Worm (Caenorhabditis elegans): ENCODE results near the gene pqn-57.

DNA sequence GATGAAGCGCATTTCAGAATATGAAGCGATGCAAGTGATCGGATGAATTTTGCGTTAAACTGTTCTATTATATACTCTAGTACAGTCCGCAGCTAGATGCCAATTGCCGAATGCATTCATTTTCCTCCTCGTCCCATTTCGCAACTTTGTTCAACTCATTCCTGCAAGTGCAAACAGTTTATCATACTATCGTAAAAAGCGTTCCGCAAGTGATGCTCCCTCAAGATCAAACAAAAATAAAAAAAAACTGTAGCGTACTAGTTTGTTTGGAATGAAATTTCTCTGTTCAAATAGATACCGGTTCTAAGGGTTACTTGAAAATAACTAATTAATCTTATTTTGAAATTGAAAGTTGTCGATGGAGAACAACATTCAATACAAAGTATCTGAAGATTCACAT is at the start of gene pqn-57:
- no peak for TF ChIP-seq lsy-27 (tag; optimal IDR thresholded peaks at IDR 0.05; ENCODE audit: borderline replicate concordance, insufficient read depth)
- no peak for TF ChIP-seq unc-130 (GFP tag; optimal IDR thresholded peaks at IDR 0.05)
- no peak for TF ChIP-seq F22D6.2 (tag; optimal IDR thresholded peaks at IDR 0.05)
- TF ChIP-seq ztf-28 (GFP tag; IDR thresholded peaks at IDR 0.05) = no peak
- TF ChIP-seq nhr-120 (GFP tag; IDR thresholded peaks at IDR 0.05) = no peak
